Worm (Caenorhabditis elegans): ENCODE measurements around the gene oac-7.

oac-7 gene

DNA sequence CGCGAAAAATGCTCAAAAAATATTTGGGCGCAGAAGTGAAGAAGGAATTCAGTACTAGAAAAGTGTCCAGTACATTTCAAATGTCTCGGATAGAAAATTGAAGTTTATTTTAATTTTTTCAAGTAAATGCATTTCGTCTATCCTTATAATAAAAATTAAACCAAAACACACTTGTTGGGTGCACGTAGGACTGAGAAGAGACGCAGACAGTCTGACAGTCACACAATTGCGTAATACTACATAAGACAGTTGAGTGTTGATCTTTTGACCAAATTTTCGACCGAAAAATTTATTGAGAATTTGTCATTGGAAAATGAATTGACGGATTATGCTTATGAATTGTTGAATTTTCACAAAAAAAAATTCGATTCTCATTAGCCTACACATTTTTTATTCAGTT, at the start of gene oac-7:
oac-7 (plus strand) TSS at position 283 of the 400 bp plus-strand sequence.
- TF ChIP-seq R02D3.7 (tag; optimal IDR thresholded peaks at IDR 0.05) (no peak), nhr-10 (tag; optimal IDR thresholded peaks at IDR 0.05) (no peak), nhr-21 (tag; optimal IDR thresholded peaks at IDR 0.05) (no peak), elt-3 (tag; optimal IDR thresholded peaks at IDR 0.05) (no peak), ztf-11 (tag; optimal IDR thresholded peaks at IDR 0.05) (no peak), ztf-1 (GFP tag; conservative IDR thresholded peaks at IDR 0.05) (no peak), egl-27 (tag; optimal IDR thresholded peaks at IDR 0.05) (no peak), skn-1 (tag; optimal IDR thresholded peaks at IDR 0.05) (no peak), alr-1 (tag; optimal IDR thresholded peaks at IDR 0.05) (no peak), ZK546.5 (tag; optimal IDR thresholded peaks at IDR 0.05) (no peak), ceh-16 (tag; optimal IDR thresholded peaks at IDR 0.05) (no peak), mbf-1 (tag; optimal IDR thresholded peaks at IDR 0.05) (no peak), nhr-25 (tag; optimal IDR thresholded peaks at IDR 0.05) (no peak), snpc-4 (tag; optimal IDR thresholded peaks at IDR 0.05) (no peak), nhr-129 (tag; optimal IDR thresholded peaks at IDR 0.05) (peak; percentile 74), crh-2 (tag; optimal IDR thresholded peaks at IDR 0.05) (no peak), ceh-82 (tag; optimal IDR thresholded peaks at IDR 0.05) (no peak), blmp-1 (tag; optimal IDR thresholded peaks at IDR 0.05; ENCODE audit: insufficient read depth) (no peak), nhr-12 (tag; optimal IDR thresholded peaks at IDR 0.05) (no peak), dmd-4 (tag; optimal IDR thresholded peaks at IDR 0.05) (no peak), nhr-11 (tag; optimal IDR thresholded peaks at IDR 0.05) (no peak), sma-9 (GFP tag; optimal IDR thresholded peaks at IDR 0.05) (peak; percentile 73), sma-9 (tag; optimal IDR thresholded peaks at IDR 0.05) (no peak), gmeb-1 (tag; optimal IDR thresholded peaks at IDR 0.05) (no peak), nhr-23 (tag; optimal IDR thresholded peaks at IDR 0.05) (no peak), mdl-1 (tag; optimal IDR thresholded peaks at IDR 0.05) (no peak), zag-1 (tag; optimal IDR thresholded peaks at IDR 0.05) (no peak), fos-1 (tag; optimal IDR thresholded peaks at IDR 0.05) (peak; percentile 43)

ce11 chrV:16266514-16266913, 43.1 kb upstream of the oac-7 start, which contains the start of gene T13F3.4:
Gene T13F3.4 (minus strand): TSS chrV:16266614.
- TF ChIP-seq blmp-1 (tag; optimal IDR thresholded peaks at IDR 0.05; ENCODE audit: insufficient read depth), result no peak
- no peak for TF ChIP-seq egl-27 (tag; optimal IDR thresholded peaks at IDR 0.05)
- no peak for TF ChIP-seq unc-55 (GFP tag; optimal IDR thresholded peaks at IDR 0.05)
- TF ChIP-seq lsy-2 (tag; optimal IDR thresholded peaks at IDR 0.05), result no peak
- no peak for TF ChIP-seq nhr-25 (tag; optimal IDR thresholded peaks at IDR 0.05)
- no peak for TF ChIP-seq alr-1 (tag; optimal IDR thresholded peaks at IDR 0.05)
- TF ChIP-seq nhr-237 (tag; optimal IDR thresholded peaks at IDR 0.05), result no peak
- TF ChIP-seq zag-1 (tag; optimal IDR thresholded peaks at IDR 0.05), result no peak
- no peak for TF ChIP-seq dmd-4 (tag; optimal IDR thresholded peaks at IDR 0.05)
- no peak for TF ChIP-seq R02D3.7 (tag; optimal IDR thresholded peaks at IDR 0.05)
- TF ChIP-seq ceh-16 (tag; optimal IDR thresholded peaks at IDR 0.05), result no peak
- no peak for TF ChIP-seq unc-39 (tag; optimal IDR thresholded peaks at IDR 0.05)
- no peak for TF ChIP-seq nhr-77 (tag; optimal IDR thresholded peaks at IDR 0.05)
- no peak for TF ChIP-seq C34F6.9 (tag; optimal IDR thresholded peaks at IDR 0.05)
- TF ChIP-seq mdl-1 (tag; optimal IDR thresholded peaks at IDR 0.05), result no peak
- TF ChIP-seq lin-13 (GFP tag; optimal IDR thresholded peaks at IDR 0.05), result no peak

DNA sequence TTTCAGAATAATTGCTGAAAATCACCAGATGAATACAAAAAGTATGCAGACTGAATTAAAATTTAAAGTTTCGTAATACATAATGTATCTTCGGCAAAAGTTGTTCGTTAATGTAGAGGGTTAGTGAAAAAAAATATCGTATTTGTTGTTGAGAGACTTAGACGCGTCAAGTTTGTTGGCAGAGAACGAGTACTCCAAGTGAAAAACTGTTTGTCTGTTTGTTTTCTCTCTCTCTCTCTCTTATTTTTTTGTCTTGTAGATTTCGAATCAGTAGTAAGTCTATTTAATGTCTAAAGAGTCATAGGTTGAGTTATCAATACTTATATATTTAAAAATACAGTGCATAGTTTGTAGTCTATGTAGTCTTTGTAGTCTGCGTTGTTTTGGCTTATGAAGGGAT, 40.0 kb upstream of the oac-7 start, which contains the start of the genes fbxa-2 and T13F3.8:
fbxa-2 (minus strand) TSS at position 101 of the 400 bp plus-strand sequence.
T13F3.8 (plus strand) TSS at position 245 of the 400 bp plus-strand sequence.
- TF ChIP-seq F13H6.1 (tag; optimal IDR thresholded peaks at IDR 0.05) (no peak), nhr-6 (tag; optimal IDR thresholded peaks at IDR 0.05) (no peak), sma-9 (GFP tag; optimal IDR thresholded peaks at IDR 0.05) (no peak), sma-9 (tag; optimal IDR thresholded peaks at IDR 0.05) (no peak), nhr-10 (tag; optimal IDR thresholded peaks at IDR 0.05) (no peak), ceh-16 (tag; optimal IDR thresholded peaks at IDR 0.05) (no peak), ama-1 (optimal IDR thresholded peaks at IDR 0.05) (no peak), unc-39 (tag; optimal IDR thresholded peaks at IDR 0.05) (no peak), ztf-11 (tag; optimal IDR thresholded peaks at IDR 0.05) (no peak), nhr-21 (tag; optimal IDR thresholded peaks at IDR 0.05) (no peak), nhr-237 (tag; optimal IDR thresholded peaks at IDR 0.05) (no peak), fos-1 (tag; optimal IDR thresholded peaks at IDR 0.05) (no peak), nhr-25 (tag; optimal IDR thresholded peaks at IDR 0.05) (no peak), elt-3 (tag; optimal IDR thresholded peaks at IDR 0.05) (no peak)

DNA sequence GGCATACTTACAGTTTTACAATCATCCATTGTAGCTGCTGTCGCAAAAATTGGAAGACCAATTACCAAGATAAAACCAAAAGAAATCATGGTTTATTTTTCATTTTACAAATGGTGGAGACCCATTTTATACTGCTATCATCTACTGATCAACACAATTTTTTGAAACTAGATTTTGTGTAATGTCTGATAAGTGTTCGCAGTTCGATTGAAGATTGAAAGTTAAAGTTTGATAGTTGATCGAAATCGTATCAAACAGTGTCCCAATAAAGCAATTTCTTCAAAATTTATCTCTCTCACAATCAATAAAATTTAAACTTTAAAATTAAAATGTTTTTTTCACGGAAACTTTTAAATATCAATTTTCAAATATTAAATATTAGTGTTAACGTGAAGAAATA, 38.5 kb upstream of the oac-7 start, which contains the start of gene T13F3.6:
T13F3.6 (minus strand) TSS at position 101 of the 400 bp plus-strand sequence.
- TF ChIP-seq nhr-12 (tag; optimal IDR thresholded peaks at IDR 0.05), result no peak

All from whole organism, L2 larva.